Worm (Caenorhabditis elegans): ENCODE results near the gene jmjd-3.2.

The jmjd-3.2 gene

DNA sequence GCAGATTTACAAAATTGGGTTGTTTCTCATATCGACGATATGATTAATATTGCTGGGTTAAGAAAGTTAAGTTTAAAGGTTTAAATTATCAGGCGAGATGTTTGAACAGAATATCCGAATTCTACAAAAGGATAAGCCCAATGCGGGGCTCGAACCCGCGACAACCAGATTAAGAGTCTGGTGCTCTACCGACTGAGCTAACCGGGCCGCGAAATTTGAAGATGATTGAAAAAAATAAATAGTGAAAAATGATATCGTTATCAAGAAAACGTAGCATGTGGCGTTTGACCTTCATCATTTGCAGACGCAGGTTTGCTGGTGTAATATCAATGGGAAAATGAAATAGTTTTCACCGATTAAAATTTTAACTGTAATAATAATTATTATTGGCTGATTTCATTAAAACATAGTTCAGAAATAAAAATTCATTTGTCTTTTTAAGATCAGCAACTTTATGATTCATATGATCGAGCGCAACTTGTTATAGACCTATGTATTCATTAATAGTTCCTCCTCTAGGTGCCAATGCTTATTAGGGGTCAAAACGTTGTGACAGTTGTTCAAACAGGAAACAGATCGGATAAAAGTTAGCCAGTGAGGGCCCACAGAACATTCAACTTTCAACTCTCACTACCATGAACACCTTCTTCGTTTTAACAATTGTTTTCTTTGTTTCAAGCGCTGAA lies 30.9 kb downstream of the jmjd-3.2 start, which contains the start of gene M163.11 (continued):
- TF ChIP-seq dpff-1 (tag; optimal IDR thresholded peaks at IDR 0.05): no peak
- TF ChIP-seq aptf-3 (GFP tag; IDR thresholded peaks at IDR 0.05): 0 out of 2 replicates have a peak, but pooled peaks have one; percentile 55
- TF ChIP-seq rcor-1 (GFP tag; IDR thresholded peaks at IDR 0.05): peak; percentile 66
- peak; percentile 92 for TF ChIP-seq die-1 (tag; optimal IDR thresholded peaks at IDR 0.05)
- no peak for TF ChIP-seq ztf-3 (GFP tag; optimal IDR thresholded peaks at IDR 0.05)
- peak; percentile 71 for TF ChIP-seq snpc-1.1 (tag; optimal IDR thresholded peaks at IDR 0.05; ENCODE audit: insufficient read depth)
- no peak for TF ChIP-seq aptf-2 (GFP tag; conservative IDR thresholded peaks at IDR 0.05)
- TF ChIP-seq zfh-2 (GFP tag; conservative IDR thresholded peaks at IDR 0.05): no peak
- peak; percentile 65 for TF ChIP-seq Y56A3A.18 (GFP tag; IDR thresholded peaks at IDR 0.05)
- TF ChIP-seq athp-1 (tag; optimal IDR thresholded peaks at IDR 0.05): peak; percentile 21
- TF ChIP-seq madf-6 (GFP tag; IDR thresholded peaks at IDR 0.05): peak; percentile 44; the same call in 1 of the 2 replicates
- TF ChIP-seq snpc-4 (GFP tag; optimal IDR thresholded peaks at IDR 0.05): peak; percentile 57
- TF ChIP-seq snpc-4 (tag; optimal IDR thresholded peaks at IDR 0.05): peak; percentile 8 to 78 (median 44)
- TF ChIP-seq efl-1 (GFP tag; optimal IDR thresholded peaks at IDR 0.05): no peak
- TF ChIP-seq sptf-2 (GFP tag; optimal IDR thresholded peaks at IDR 0.05): no peak
- peak; percentile 80; the same call in 1 of the 2 replicates for TF ChIP-seq madf-3 (GFP tag; IDR thresholded peaks at IDR 0.05)
- TF ChIP-seq madf-8 (GFP tag; conservative IDR thresholded peaks at IDR 0.05): no peak
- TF ChIP-seq F57C9.4 (tag; optimal IDR thresholded peaks at IDR 0.05): no peak
- 0 out of 2 replicates have a peak, but pooled peaks have one; percentile 77 for TF ChIP-seq cebp-2 (GFP tag; IDR thresholded peaks at IDR 0.05)
- no peak for TF ChIP-seq somi-1 (GFP tag; optimal IDR thresholded peaks at IDR 0.05)
- TF ChIP-seq hsf-1 (GFP tag; IDR thresholded peaks at IDR 0.05): no peak
- no peak for TF ChIP-seq gei-17 (GFP tag; optimal IDR thresholded peaks at IDR 0.05)
- no peak for TF ChIP-seq hlh-26 (GFP tag; conservative IDR thresholded peaks at IDR 0.05)
- TF ChIP-seq madf-10 (tag; optimal IDR thresholded peaks at IDR 0.05): peak; percentile 39
- TF ChIP-seq ztf-28 (GFP tag; IDR thresholded peaks at IDR 0.05): no peak
- no peak for TF ChIP-seq ama-1 (optimal IDR thresholded peaks at IDR 0.05)
- peak; percentile 42 to 92 for TF ChIP-seq ama-1 (GFP tag; optimal IDR thresholded peaks at IDR 0.05)
- 0 out of 2 replicates have a peak, but pooled peaks have one; percentile 22 for TF ChIP-seq cebp-1 (GFP tag; IDR thresholded peaks at IDR 0.05)
- peak; percentile 17 for TF ChIP-seq cebp-1 (tag; optimal IDR thresholded peaks at IDR 0.05)
- TF ChIP-seq snpc-1.3 (tag; optimal IDR thresholded peaks at IDR 0.05; ENCODE audit: insufficient read depth): peak; percentile 63
- no peak for TF ChIP-seq let-526 (GFP tag; IDR thresholded peaks at IDR 0.05)
- TF ChIP-seq ceh-91 (GFP tag; IDR thresholded peaks at IDR 0.05): no peak
- TF ChIP-seq ccch-3 (GFP tag; optimal IDR thresholded peaks at IDR 0.05): no peak
- no peak for TF ChIP-seq nfya-2 (GFP tag; IDR thresholded peaks at IDR 0.05)
- TF ChIP-seq nhr-27 (tag; optimal IDR thresholded peaks at IDR 0.05): peak; percentile 44
- TF ChIP-seq ztf-22 (GFP tag; optimal IDR thresholded peaks at IDR 0.05): no peak
- peak; percentile 14 for TF ChIP-seq him-1 (tag; optimal IDR thresholded peaks at IDR 0.05)
- TF ChIP-seq K11D2.4 (GFP tag; IDR thresholded peaks at IDR 0.05): no peak
- TF ChIP-seq snpc-3.4 (tag; optimal IDR thresholded peaks at IDR 0.05): peak; percentile 86
- no peak for TF ChIP-seq xnd-1 (tag; optimal IDR thresholded peaks at IDR 0.05)
- peak; percentile 46 for TF ChIP-seq lin-54 (GFP tag; optimal IDR thresholded peaks at IDR 0.05)
- peak; percentile 86 for TF ChIP-seq ceh-40 (GFP tag; IDR thresholded peaks at IDR 0.05)
